Fruit fly (Drosophila melanogaster): Measurements from ENCODE around the gene CG15803.
A peak's percentile ranks its signal among the peaks of the same experiment; 100 is the strongest.

The CG15803 gene

dm6 chr3R:18360630-18361260, at the start of gene CG15803:
Gene CG15803 (minus strand): TSS chr3R:18360728.
- no peak for TF ChIP-seq Sox102F (GFP tag; optimal IDR thresholded peaks at IDR 0.05)
- 0 out of 3 replicates have a peak, but pooled peaks have one; percentile 29 for TF ChIP-seq eg (GFP tag; IDR thresholded peaks at IDR 0.05)
- no peak for TF ChIP-seq ss (GFP tag; optimal IDR thresholded peaks at IDR 0.05)
- no peak for TF ChIP-seq CG10631 (GFP tag; optimal IDR thresholded peaks at IDR 0.05)
- TF ChIP-seq achi (GFP tag; optimal IDR thresholded peaks at IDR 0.05), result peak; percentile 36
- TF ChIP-seq CG32006 (GFP tag; optimal IDR thresholded peaks at IDR 0.05), result peak; percentile 9
- TF ChIP-seq OdsH (GFP tag; optimal IDR thresholded peaks at IDR 0.05), result no peak
- peak; percentile 32 for TF ChIP-seq svp (GFP tag)
- TF ChIP-seq CG8632 (GFP tag; optimal IDR thresholded peaks at IDR 0.05), result no peak
- peak; percentile 65 for TF ChIP-seq Eip78C (GFP tag)

dm6 chr3R:18404713-18405112, 44.2 kb upstream of the CG15803 start, which contains the start of gene CG7685:
Gene CG7685 (plus strand): TSS chr3R:18404940.
- TF ChIP-seq lz (GFP tag; optimal IDR thresholded peaks at IDR 0.05) (peak; percentile 80), Sox15 (GFP tag; optimal IDR thresholded peaks at IDR 0.05) (peak; percentile 12), CG6808 (GFP tag; optimal IDR thresholded peaks at IDR 0.05) (no peak), Eip93F (GFP tag; optimal IDR thresholded peaks at IDR 0.05) (no peak), Ets96B (tag; optimal IDR thresholded peaks at IDR 0.05) (peak; percentile 51), CG7368 (GFP tag; optimal IDR thresholded peaks at IDR 0.05) (peak; percentile 22), salr (GFP tag; optimal IDR thresholded peaks at IDR 0.05) (no peak), CG4318 (GFP tag; optimal IDR thresholded peaks at IDR 0.05) (no peak), ss (GFP tag; optimal IDR thresholded peaks at IDR 0.05) (peak; percentile 10 to 50), eg (GFP tag; IDR thresholded peaks at IDR 0.05) (peak; percentile 68; the same call in 2 of the 3 replicates), esn (GFP tag; optimal IDR thresholded peaks at IDR 0.05) (peak; percentile 79), acj6 (GFP tag; optimal IDR thresholded peaks at IDR 0.05) (peak; percentile 63), net (GFP tag; optimal IDR thresholded peaks at IDR 0.05) (peak; percentile 23), CG6854 (GFP tag; optimal IDR thresholded peaks at IDR 0.05) (peak; percentile 33), vri (GFP tag; optimal IDR thresholded peaks at IDR 0.05) (peak; percentile 44), Hr38 (GFP tag; optimal IDR thresholded peaks at IDR 0.05) (no peak), CG16779 (tag; optimal IDR thresholded peaks at IDR 0.05) (no peak), CG32006 (GFP tag; optimal IDR thresholded peaks at IDR 0.05) (peak; percentile 43), svp (GFP tag) (peak; percentile 82), CG6792 (GFP tag; optimal IDR thresholded peaks at IDR 0.05) (peak; percentile 36), CG15336 (GFP tag; IDR thresholded peaks at IDR 0.05) (peak; percentile 59), topi (GFP tag; optimal IDR thresholded peaks at IDR 0.05) (peak; percentile 75), Ets21C (GFP tag; optimal IDR thresholded peaks at IDR 0.05) (peak; percentile 54), Lpt (GFP tag; optimal IDR thresholded peaks at IDR 0.05) (peak; percentile 22), CG11902 (GFP tag; optimal IDR thresholded peaks at IDR 0.05) (no peak), Blimp-1 (GFP tag; optimal IDR thresholded peaks at IDR 0.05) (no peak), OdsH (GFP tag; optimal IDR thresholded peaks at IDR 0.05) (peak; percentile 67), CG3919 (GFP tag; optimal IDR thresholded peaks at IDR 0.05) (peak; percentile 76), Eip78C (GFP tag) (peak; percentile 87), Sox14 (GFP tag; optimal IDR thresholded peaks at IDR 0.05) (peak; percentile 79), pdm3 (GFP tag; optimal IDR thresholded peaks at IDR 0.05) (peak; percentile 73), CG9139 (GFP tag; optimal IDR thresholded peaks at IDR 0.05) (no peak), CG8119 (GFP tag; IDR thresholded peaks at IDR 0.05) (peak; percentile 33; the same call in 1 of the 3 replicates), CG10631 (GFP tag; optimal IDR thresholded peaks at IDR 0.05) (peak; percentile 68), Hr39 (GFP tag; optimal IDR thresholded peaks at IDR 0.05) (peak; percentile 73), CG8319 (GFP tag; optimal IDR thresholded peaks at IDR 0.05) (peak; percentile 47), dac (GFP tag; optimal IDR thresholded peaks at IDR 0.05) (no peak), Hr4 (GFP tag; optimal IDR thresholded peaks at IDR 0.05) (peak; percentile 66), Sox102F (GFP tag; optimal IDR thresholded peaks at IDR 0.05) (no peak), fd85E (GFP tag; optimal IDR thresholded peaks at IDR 0.05) (no peak), CG11762 (GFP tag; optimal IDR thresholded peaks at IDR 0.05; ENCODE audit: insufficient read depth) (no peak), Gug (GFP tag; IDR thresholded peaks at IDR 0.05) (no peak), CG11294 (GFP tag; IDR thresholded peaks at IDR 0.05) (no peak), CG6163 (GFP tag; IDR thresholded peaks at IDR 0.05) (peak; percentile 54; the same call in 2 of the 3 replicates), Smox (GFP tag; optimal IDR thresholded peaks at IDR 0.05) (no peak), cyc (GFP tag; optimal IDR thresholded peaks at IDR 0.05) (peak; percentile 66), CG1621 (tag; optimal IDR thresholded peaks at IDR 0.05) (no peak)
